Worm (Caenorhabditis elegans) whole organism, young adult: ENCODE measurements around the gene puf-11.

Experiments used
- F33H1.4 ChIP-seq: fragments of 200-800 bp; sonication (Bioruptor generic); IDR thresholded peaks from 2 replicates; pipeline ENCODE4 v1.3.6; 2022; ENCODE audit warnings: missing genetic modification reagents, missing genetic modification characterization, missing compliant biosample characterization
- F37B4.10 ChIP-seq: fragments of 200-800 bp; sonication (Bioruptor generic); IDR thresholded peaks from 2 replicates; pipeline ENCODE4 v1.3.6; 2022; ENCODE audit warnings: missing genetic modification characterization, missing compliant biosample characterization
- F39B2.1 ChIP-seq: fragments of 200-800 bp; sonication (Bioruptor generic); IDR thresholded peaks from 2 replicates; pipeline ENCODE4 v1.3.6; 2022; ENCODE audit warnings: missing genetic modification reagents, missing genetic modification characterization, missing compliant biosample characterization
- K12H6.12 ChIP-seq: fragments of 200-800 bp; sonication (Bioruptor generic); optimal IDR thresholded peaks from 2 replicates; lab custom pipeline; 2018; ENCODE audit warnings: mild to moderate bottlenecking, missing genetic modification characterization, missing compliant biosample characterization
- T07F8.4 ChIP-seq: sonication (generic microtip); optimal IDR thresholded peaks from 2 replicates; lab custom pipeline; 2016; ENCODE audit warnings: mild to moderate bottlenecking, missing genetic modification characterization, moderate library complexity, missing compliant biosample characterization
- ZK185.1 ChIP-seq: sonication (generic microtip); optimal IDR thresholded peaks from 2 replicates; lab custom pipeline; 2016; ENCODE audit warnings: mild to moderate bottlenecking, missing genetic modification characterization, missing compliant biosample characterization; ENCODE audit not compliant: poor library complexity, severe bottlenecking
- athp-1 ChIP-seq: sonication (generic microtip); optimal IDR thresholded peaks from 2 replicates; lab custom pipeline; 2017; ENCODE audit warnings: mild to moderate bottlenecking, missing genetic modification characterization, missing compliant biosample characterization
- attf-5 ChIP-seq: fragments of 200-800 bp; sonication (Bioruptor generic); optimal IDR thresholded peaks from 2 replicates; lab custom pipeline; 2018; ENCODE audit warnings: mild to moderate bottlenecking, missing genetic modification characterization, missing compliant biosample characterization
- attf-6 ChIP-seq: fragments of 200-800 bp; sonication (Bioruptor generic); IDR thresholded peaks from 2 replicates; pipeline ENCODE4 v1.3.6; 2022; ENCODE audit warnings: missing genetic modification reagents, missing genetic modification characterization, missing compliant biosample characterization
- bed-2 ChIP-seq: fragments of 200-800 bp; sonication (Bioruptor generic); IDR thresholded peaks from 2 replicates; pipeline ENCODE4 v1.3.6; 2022; ENCODE audit warnings: missing genetic modification reagents, missing genetic modification characterization, missing compliant biosample characterization
- ccch-3 ChIP-seq: fragments of 200-800 bp; sonication (Bioruptor generic); optimal IDR thresholded peaks from 2 replicates; lab custom pipeline; 2018; ENCODE audit warnings: mild to moderate bottlenecking, missing genetic modification characterization, missing compliant biosample characterization
- cebp-1 ChIP-seq, 2 experiments: fragments of 200-800 bp in 1 of 2; sonication (Bioruptor generic) in 1 of 2; sonication (generic microtip) in 1 of 2; IDR thresholded peaks in 1 of 2; optimal IDR thresholded peaks in 1 of 2; 2 replicates each; pipeline versions ENCODE4 v1.3.6 to Lab custom; 2017 to 2022; ENCODE audit warnings: missing compliant biosample characterization in 2 of 2, missing genetic modification characterization in 2 of 2, mild to moderate bottlenecking in 1 of 2, missing genetic modification reagents in 1 of 2, moderate library complexity in 1 of 2
- ceh-27 ChIP-seq: fragments of 200-800 bp; sonication (Bioruptor generic); optimal IDR thresholded peaks from 2 replicates; lab custom pipeline; 2018; ENCODE audit warnings: mild to moderate bottlenecking, missing genetic modification characterization, moderate library complexity, missing compliant biosample characterization
- chd-7 ChIP-seq: sonication (generic microtip); optimal IDR thresholded peaks from 2 replicates; lab custom pipeline; 2016; ENCODE audit warnings: mild to moderate bottlenecking, missing genetic modification characterization, moderate library complexity, missing compliant biosample characterization
- dpff-1 ChIP-seq: sonication (generic microtip); optimal IDR thresholded peaks from 2 replicates; lab custom pipeline; 2017; ENCODE audit warnings: mild to moderate bottlenecking, missing genetic modification characterization, missing compliant biosample characterization
- egl-44 ChIP-seq: fragments of 200-800 bp; sonication (Bioruptor generic); IDR thresholded peaks from 2 replicates; pipeline ENCODE4 v1.3.6; 2022; ENCODE audit warnings: missing genetic modification reagents, missing genetic modification characterization, missing compliant biosample characterization
- ets-4 ChIP-seq: fragments of 200-800 bp; sonication (Bioruptor generic); optimal IDR thresholded peaks from 2 replicates; lab custom pipeline; 2018; ENCODE audit warnings: mild to moderate bottlenecking, missing genetic modification characterization, missing compliant biosample characterization
- hmg-1.2 ChIP-seq: fragments of 200-800 bp; sonication (Bioruptor generic); IDR thresholded peaks from 2 replicates; pipeline ENCODE4 v1.3.6; 2022; ENCODE audit warnings: missing genetic modification reagents, missing genetic modification characterization, missing compliant biosample characterization
- lag-1 ChIP-seq: fragments of 200-800 bp; sonication (Bioruptor generic); IDR thresholded peaks from 2 replicates; pipeline ENCODE4 v1.3.6; 2022; ENCODE audit warnings: missing genetic modification reagents, missing genetic modification characterization, missing compliant biosample characterization
- let-607 ChIP-seq, 2 experiments: fragments of 200-800 bp in 1 of 2; sonication (Bioruptor generic) in 1 of 2; sonication (generic microtip) in 1 of 2; optimal IDR thresholded peaks; 2 replicates each; lab custom pipeline; 2016 to 2018; ENCODE audit warnings: mild to moderate bottlenecking in 2 of 2, missing compliant biosample characterization in 2 of 2, missing genetic modification characterization in 2 of 2, moderate library complexity in 2 of 2, missing genotype in 1 of 2
- lin-40 ChIP-seq: sonication (generic microtip); optimal IDR thresholded peaks from 2 replicates; lab custom pipeline; 2016; ENCODE audit warnings: missing genetic modification characterization, mild to moderate bottlenecking, missing compliant biosample characterization, missing genotype, missing genetic modification reagents
- madf-10 ChIP-seq: sonication (generic microtip); optimal IDR thresholded peaks from 2 replicates; lab custom pipeline; 2016; ENCODE audit warnings: mild to moderate bottlenecking, missing genetic modification characterization, missing compliant biosample characterization
- mel-28 ChIP-seq: sonication (generic microtip); optimal IDR thresholded peaks from 2 replicates; lab custom pipeline; 2016; ENCODE audit warnings: borderline replicate concordance, mild to moderate bottlenecking, missing genetic modification characterization, missing compliant biosample characterization
- mxl-1 ChIP-seq: sonication (generic microtip); optimal IDR thresholded peaks from 2 replicates; lab custom pipeline; 2016; ENCODE audit warnings: missing genetic modification characterization, missing compliant biosample characterization
- nfyb-1 ChIP-seq: fragments of 200-800 bp; sonication (Bioruptor generic); IDR thresholded peaks from 2 replicates; pipeline ENCODE4 v1.3.6; 2022; ENCODE audit warnings: missing genetic modification reagents, missing genetic modification characterization, missing compliant biosample characterization
- nhr-80 ChIP-seq: sonication (generic microtip); optimal IDR thresholded peaks from 2 replicates; lab custom pipeline; 2016; ENCODE audit warnings: missing genetic modification characterization, missing compliant biosample characterization
- pbrm-1 ChIP-seq: fragments of 200-800 bp; sonication (Bioruptor generic); IDR thresholded peaks from 2 replicates; pipeline ENCODE4 v1.3.6; 2022; ENCODE audit warnings: missing genetic modification reagents, missing genetic modification characterization, missing compliant biosample characterization
- rpc-1 ChIP-seq, 2 experiments: fragments of 150-350 bp in 1 of 2; sonication (generic microtip) in 1 of 2; optimal IDR thresholded peaks; 2 replicates each; lab custom pipeline; 2014 to 2018; ENCODE audit warnings: missing biosample characterization in 1 of 2, missing genetic modification characterization in 1 of 2, missing genetic modification reagents in 1 of 2, missing genotype in 1 of 2
- sdz-38 ChIP-seq: sonication (generic microtip); optimal IDR thresholded peaks from 2 replicates; lab custom pipeline; 2016; ENCODE audit warnings: missing genotype, missing genetic modification characterization, missing compliant biosample characterization
- snpc-4 ChIP-seq, 5 experiments: fragments of 150-350 bp in 1 of 5; sonication (generic microtip) in 4 of 5; optimal IDR thresholded peaks; 2 replicates each; lab custom pipeline; 2014 to 2018; ENCODE audit warnings: missing genetic modification characterization in 5 of 5, missing biosample characterization in 3 of 5, antibody characterized with exemption in 2 of 5, mild to moderate bottlenecking in 2 of 5, missing compliant biosample characterization in 2 of 5, missing genotype in 2 of 5, moderate library complexity in 2 of 5, missing genetic modification reagents in 1 of 5
- unc-62 ChIP-seq: fragments of 150-350 bp; optimal IDR thresholded peaks from 2 replicates; lab custom pipeline; 2014; ENCODE audit warnings: missing biosample characterization, missing genetic modification reagents, missing genetic modification characterization
- zfh-2 ChIP-seq: fragments of 200-800 bp; sonication (Bioruptor generic); conservative IDR thresholded peaks from 2 replicates; pipeline ENCODE4 v1.3.6; 2022; ENCODE audit warnings: missing genetic modification reagents, missing genetic modification characterization, missing compliant biosample characterization
- ztf-18 ChIP-seq: sonication (generic microtip); optimal IDR thresholded peaks from 2 replicates; lab custom pipeline; 2016; ENCODE audit warnings: missing genotype, mild to moderate bottlenecking, missing genetic modification characterization, missing compliant biosample characterization

The puf-11 gene

ce11 chrIV:6432375-6432774 is 11.0 kb downstream of the puf-11 start:
- no peak for TF ChIP-seq ZK185.1 (tag; lab: Kevin White, UChicago)
- TF ChIP-seq ztf-18 (tag; lab: Kevin White, UChicago), result no peak
- no peak for TF ChIP-seq F37B4.10 (GFP tag; lab: Robert Waterston, UW)
- peak; percentile 61 for TF ChIP-seq nhr-80 (tag; lab: Kevin White, UChicago)
- TF ChIP-seq unc-62 (GFP tag; lab: Kevin White, UChicago), result peak; percentile 25
- TF ChIP-seq F39B2.1, result no peak
- no peak for TF ChIP-seq zfh-2 (GFP tag; lab: Robert Waterston, UW)

ce11 chrIV:6433424-6433823 is 12.0 kb downstream of the puf-11 start:
- TF ChIP-seq hmg-1.2 (GFP tag; lab: Robert Waterston, UW), result no peak
- TF ChIP-seq dpff-1 (tag; lab: Kevin White, UChicago), result no peak
- TF ChIP-seq nhr-80 (tag; lab: Kevin White, UChicago), result peak; percentile 55

- TF ChIP-seq bed-2 (GFP tag; lab: Robert Waterston, UW) (no peak), sdz-38 (no peak), rpc-1 (optimal IDR thresholded peaks at IDR 0.05; lab: Kevin White, UChicago) (no peak), rpc-1 (tag; optimal IDR thresholded peaks at IDR 0.05; lab: Kevin White, UChicago) (no peak), lag-1 (GFP tag; lab: Robert Waterston, UW) (no peak), T07F8.4 (tag; lab: Kevin White, UChicago) (no peak), mxl-1 (tag; lab: Kevin White, UChicago) (no peak), ets-4 (GFP tag; lab: Kevin White, UChicago) (no peak), chd-7 (tag; lab: Kevin White, UChicago) (no peak), pbrm-1 (no peak), K12H6.12 (tag; lab: Kevin White, UChicago) (no peak), lin-40 (tag; lab: Kevin White, UChicago) (no peak), athp-1 (tag; lab: Kevin White, UChicago) (no peak), F39B2.1 (no peak), cebp-1 (GFP tag; IDR thresholded peaks at IDR 0.05; lab: Robert Waterston, UW) (no peak), cebp-1 (tag; optimal IDR thresholded peaks at IDR 0.05; lab: Kevin White, UChicago) (no peak), ccch-3 (no peak), madf-10 (tag; lab: Kevin White, UChicago) (no peak)
- TF ChIP-seq, all 124 proteins: peak for 0
Observed at ce11 chrIV:6438051-6438450, 16.7 kb downstream of the puf-11 start, which contains the start of gene dlc-5. TSS of gene dlc-5 (plus strand) at chrIV:6438204.

- TF ChIP-seq ceh-27 (GFP tag; lab: Kevin White, UChicago) (no peak), egl-44 (GFP tag; lab: Robert Waterston, UW) (no peak)
- TF ChIP-seq, all 124 proteins: peak for 0
Observed at ce11 chrIV:6441601-6442000, 20.2 kb downstream of the puf-11 start, which contains the start of gene Y73B6BL.31. TSS of gene Y73B6BL.31 (plus strand) at chrIV:6441901.

ce11 chrIV:6442016-6442618 is 20.7 kb downstream of the puf-11 start:
- TF ChIP-seq attf-5 (no peak), cebp-1 (GFP tag; IDR thresholded peaks at IDR 0.05; lab: Robert Waterston, UW) (peak; percentile 55; the same call in 1 of the 2 replicates), cebp-1 (tag; optimal IDR thresholded peaks at IDR 0.05; lab: Kevin White, UChicago) (peak; percentile 81), F33H1.4 (no peak), mel-28 (tag; lab: Kevin White, UChicago) (no peak), attf-6 (no peak), hmg-1.2 (GFP tag; lab: Robert Waterston, UW) (peak; percentile 86), nfyb-1 (GFP tag; lab: Robert Waterston, UW) (no peak), chd-7 (tag; lab: Kevin White, UChicago) (no peak), pbrm-1 (0 out of 2 replicates have a peak, but pooled peaks have one; percentile 35), nhr-80 (tag; lab: Kevin White, UChicago) (peak; percentile 82), snpc-4 (GFP tag; optimal IDR thresholded peaks at IDR 0.05; lab: Kevin White, UChicago) (no peak), snpc-4 (tag; optimal IDR thresholded peaks at IDR 0.05; lab: Kevin White, UChicago) (peak in 2 of 4 experiments; percentile 8 to 32), let-607 (tag; optimal IDR thresholded peaks at IDR 0.05; lab: Kevin White, UChicago) (no peak)
